Worm (Caenorhabditis elegans) whole organism, young adult: ENCODE results near the gene twk-9.
A peak's percentile ranks its signal among the peaks of the same experiment; 100 is the strongest.

ENCODE experiments used
- attf-5 ChIP-seq: fragments of 200-800 bp; sonication (Bioruptor generic); optimal IDR thresholded peaks from 2 replicates; lab custom pipeline; 2018; ENCODE audit warnings: mild to moderate bottlenecking, missing genetic modification characterization, missing compliant biosample characterization
- die-1 ChIP-seq: sonication (generic microtip); optimal IDR thresholded peaks from 2 replicates; lab custom pipeline; 2016; ENCODE audit warnings: missing genotype, mild to moderate bottlenecking, missing genetic modification characterization, missing compliant biosample characterization
- egrh-3 ChIP-seq: fragments of 200-800 bp; sonication (Bioruptor generic); IDR thresholded peaks from 2 replicates; pipeline ENCODE4 v1.3.6; 2022; ENCODE audit warnings: missing genetic modification reagents, missing genetic modification characterization, missing compliant biosample characterization
- unc-62 ChIP-seq: fragments of 150-350 bp; optimal IDR thresholded peaks from 2 replicates; lab custom pipeline; 2014; ENCODE audit warnings: missing biosample characterization, missing genetic modification reagents, missing genetic modification characterization
- ztf-18 ChIP-seq: sonication (generic microtip); optimal IDR thresholded peaks from 2 replicates; lab custom pipeline; 2016; ENCODE audit warnings: missing genotype, mild to moderate bottlenecking, missing genetic modification characterization, missing compliant biosample characterization

DNA sequence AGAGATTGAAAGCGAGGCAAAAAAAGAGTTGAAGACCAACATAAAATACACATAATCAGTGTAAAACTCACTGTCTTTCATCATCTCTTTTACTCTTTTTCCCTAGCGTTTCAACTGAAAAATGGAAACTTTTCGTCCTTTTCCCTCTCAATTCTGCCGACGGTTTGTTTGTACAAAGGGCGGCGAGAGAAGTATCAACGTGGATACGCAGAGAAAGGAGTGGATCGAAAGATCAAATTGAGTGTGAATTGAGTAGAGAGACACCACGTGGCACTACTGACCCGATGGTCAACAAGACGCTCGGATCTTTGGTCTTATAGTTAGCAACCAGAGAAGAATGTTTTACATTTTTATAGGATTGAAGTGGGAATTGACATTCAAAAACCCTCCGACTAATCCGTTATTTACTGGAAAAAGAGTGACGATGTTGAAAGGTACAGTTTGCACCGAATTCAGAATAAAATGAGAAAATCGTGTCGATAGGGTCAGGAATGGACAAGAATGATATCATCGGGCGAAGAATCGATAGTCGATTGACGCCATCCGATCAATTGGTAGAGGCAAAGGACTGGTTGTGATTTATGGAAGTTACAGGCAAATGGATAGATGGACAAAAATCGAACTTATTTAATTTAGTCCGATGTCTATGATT is 21.8 kb upstream of the twk-9 start:
- TF ChIP-seq ztf-18 (tag; lab: Kevin White, UChicago) (no peak), egrh-3 (no peak), unc-62 (GFP tag; lab: Kevin White, UChicago) (no peak), attf-5 (GFP tag; lab: Kevin White, UChicago) (peak; percentile 35), die-1 (tag; lab: Kevin White, UChicago) (no peak)
